Worm (Caenorhabditis elegans) whole organism, L4/young adult: ENCODE data around the gene F56A8.3.
"Not testable (repeated sequence)": the region's sequence is repeated elsewhere in the genome, so short reads cannot be mapped to it uniquely, and the experiment has no call there.

Experiments
- W03F9.2 ChIP-seq: fragments of 150-350 bp; optimal IDR thresholded peaks from 2 replicates; lab custom pipeline; 2014; ENCODE audit warnings: missing biosample characterization, missing genetic modification characterization
- dao-5 ChIP-seq: sonication (generic microtip); optimal IDR thresholded peaks from 2 replicates; lab custom pipeline; 2016; ENCODE audit warnings: missing genotype, missing genetic modification characterization, moderate library complexity, missing compliant biosample characterization
- him-1 ChIP-seq: sonication (generic microtip); optimal IDR thresholded peaks from 2 replicates; lab custom pipeline; 2016; ENCODE audit warnings: missing genotype, missing genetic modification reagents, missing genetic modification characterization, missing compliant biosample characterization

Gene F56A8.3

DNA sequence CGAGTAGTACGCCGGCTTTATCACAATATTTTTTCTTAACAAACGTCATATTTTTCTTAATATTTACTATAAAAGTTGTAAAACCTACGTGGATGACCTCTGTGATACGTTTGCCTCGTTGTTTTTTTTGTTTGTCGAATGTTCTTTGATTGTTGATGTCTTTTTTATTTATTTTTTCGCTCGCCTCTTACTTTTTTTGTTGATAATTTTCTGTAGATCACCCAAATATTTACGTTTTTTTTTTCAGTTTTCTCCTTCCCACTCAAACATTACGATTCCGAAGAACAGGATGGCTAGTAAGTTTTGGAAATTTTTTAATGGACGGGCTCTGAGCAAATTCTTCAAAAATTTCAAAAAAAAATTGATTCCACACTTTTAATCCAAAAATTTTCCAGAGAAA, 3.7 kb downstream of the F56A8.3 start:
- no peak for TF ChIP-seq dao-5 (tag; lab: Kevin White, UChicago)
- no peak for TF ChIP-seq W03F9.2 (tag; lab: Kevin White, UChicago)
- no peak for TF ChIP-seq him-1 (tag; lab: Kevin White, UChicago)

DNA sequence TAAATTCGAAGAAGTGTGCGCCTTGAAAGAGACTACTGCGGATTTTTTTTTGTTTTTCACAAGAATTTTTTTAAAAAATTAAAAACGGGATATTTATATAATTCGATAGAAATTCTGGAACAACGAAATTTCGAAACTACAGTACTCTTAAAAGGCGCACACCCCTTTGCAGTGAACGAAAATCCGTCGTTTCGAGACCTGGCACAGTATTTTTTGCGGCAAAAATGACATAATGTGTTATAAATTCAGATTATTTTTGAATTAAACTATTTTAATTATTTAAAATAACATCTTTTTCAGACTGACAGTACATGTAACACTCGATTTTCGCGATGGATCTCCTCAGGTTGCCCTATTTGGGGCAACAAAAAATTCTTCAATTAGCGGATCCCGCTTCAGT, 6.3 kb downstream of the F56A8.3 start, which contains the start of gene F56A8.4:
TSS of gene F56A8.4 (plus strand) at position 301 of the 400 bp plus-strand sequence.
- TF ChIP-seq him-1 (tag; lab: Kevin White, UChicago), result no peak
- no peak for TF ChIP-seq dao-5 (tag; lab: Kevin White, UChicago)
- no peak for TF ChIP-seq W03F9.2 (tag; lab: Kevin White, UChicago)

DNA sequence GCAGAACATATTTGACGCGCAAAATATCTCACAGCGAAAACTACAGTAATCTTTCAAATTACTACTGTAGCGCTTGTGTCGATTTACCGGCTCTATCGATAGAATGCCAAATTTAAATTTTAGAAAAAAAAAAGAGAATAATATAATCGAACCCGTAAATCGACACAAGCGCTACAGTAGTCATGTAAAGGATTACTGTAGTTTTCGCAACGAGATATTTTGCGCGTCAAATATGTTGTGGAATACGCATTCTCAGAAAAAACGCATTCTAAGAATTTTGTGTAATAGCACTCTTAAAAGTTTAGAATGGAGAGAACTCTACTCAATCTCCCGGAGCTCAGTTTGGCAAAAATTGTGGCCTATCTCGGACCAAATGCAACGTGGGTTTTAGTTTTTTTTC, 8.9 kb downstream of the F56A8.3 start, which contains the start of gene F56A8.5:
TSS of gene F56A8.5 (plus strand) at position 301 of the 400 bp plus-strand sequence.
- no peak for TF ChIP-seq W03F9.2 (tag; lab: Kevin White, UChicago)
- TF ChIP-seq him-1 (tag; lab: Kevin White, UChicago), result no peak
- TF ChIP-seq dao-5 (tag; lab: Kevin White, UChicago), result no peak

DNA sequence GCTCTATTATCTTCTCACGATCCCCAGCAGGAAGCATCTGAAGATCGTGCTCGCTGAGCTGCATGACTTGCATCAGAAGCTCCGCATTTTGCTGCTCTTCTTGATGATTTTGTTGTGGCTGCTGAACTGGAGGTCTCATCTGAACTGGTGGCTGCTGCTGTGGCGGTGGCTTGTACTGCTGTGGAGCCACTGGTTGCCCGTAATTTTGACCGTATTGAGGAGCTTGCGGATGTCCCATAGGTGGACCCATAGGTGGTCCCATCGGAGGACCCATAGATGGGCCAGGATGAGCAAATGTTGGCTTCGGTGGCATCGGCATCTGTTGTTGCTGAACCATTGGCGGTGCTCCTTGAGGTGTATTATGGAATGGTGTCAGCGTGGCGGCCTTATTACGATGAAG, 10.4 kb downstream of the F56A8.3 start:
- TF ChIP-seq W03F9.2 (tag; lab: Kevin White, UChicago) (no peak), him-1 (tag; lab: Kevin White, UChicago) (no peak), dao-5 (tag; lab: Kevin White, UChicago) (no peak)

DNA sequence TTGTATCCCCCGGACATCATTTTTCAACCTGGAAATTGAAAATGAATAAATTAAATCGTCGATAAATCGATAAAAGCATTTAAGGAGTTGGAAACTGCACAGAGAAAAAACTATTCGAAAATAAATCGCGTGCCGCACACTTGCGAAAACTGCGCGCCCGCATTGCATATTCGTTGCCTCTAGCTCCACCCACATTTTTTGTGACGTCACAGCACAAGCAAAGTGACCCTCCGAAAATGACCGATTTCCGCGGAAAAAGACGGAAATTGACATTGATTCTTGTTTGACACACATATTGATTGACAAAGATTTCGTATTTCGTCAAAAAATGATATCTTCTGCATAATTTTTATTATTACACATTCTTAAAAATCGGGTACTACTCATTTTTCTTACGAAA, 12.2 kb downstream of the F56A8.3 start, which contains the start of gene cpf-2:
TSS of gene cpf-2 (minus strand) at position 28 of the 400 bp plus-strand sequence.
- peak; percentile 76 for TF ChIP-seq W03F9.2 (tag; lab: Kevin White, UChicago)
- peak; percentile 82 for TF ChIP-seq him-1 (tag; lab: Kevin White, UChicago)
- TF ChIP-seq dao-5 (tag; lab: Kevin White, UChicago), result peak; percentile 18

DNA sequence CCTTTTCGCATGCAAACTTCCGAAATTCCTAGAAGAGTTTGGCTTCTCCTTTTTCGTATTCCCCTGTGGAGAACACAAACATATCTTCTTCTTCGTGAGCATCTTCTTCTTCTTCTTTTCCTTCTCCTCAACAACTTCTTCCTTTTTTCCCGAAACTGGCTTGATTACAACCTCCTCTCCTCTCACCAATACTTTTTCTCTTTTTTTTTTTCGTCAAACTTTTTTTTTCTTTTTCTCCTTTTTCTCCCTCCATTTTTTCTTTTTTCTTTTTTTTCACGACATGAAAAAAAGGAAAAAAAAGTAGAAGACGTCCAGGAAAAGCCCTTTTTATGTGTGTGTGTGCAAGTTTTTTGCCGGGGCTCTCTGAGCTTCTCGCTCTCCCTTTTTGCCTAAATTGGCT, 14.2 kb downstream of the F56A8.3 start:
- peak; percentile 30 for TF ChIP-seq him-1 (tag; lab: Kevin White, UChicago)
- TF ChIP-seq dao-5 (tag; lab: Kevin White, UChicago), result no peak

DNA sequence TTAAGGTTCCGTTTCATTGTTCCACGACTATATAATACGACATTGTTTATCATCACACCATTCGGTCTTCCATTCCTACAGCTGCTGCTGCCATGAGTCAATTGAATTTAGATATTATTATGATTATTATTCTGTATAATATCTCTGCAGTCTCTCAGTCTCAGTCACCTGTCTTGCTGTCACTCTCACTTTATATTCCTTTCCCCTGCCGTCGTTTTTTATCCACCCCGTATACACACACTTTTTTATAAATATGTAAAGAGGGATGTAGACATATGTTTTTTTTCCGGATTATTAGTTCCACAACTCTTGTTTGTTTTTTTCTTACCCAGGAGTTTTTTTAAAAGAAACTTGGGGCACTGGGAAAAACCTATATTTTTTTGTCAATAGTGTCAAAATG, 15.5 kb downstream of the F56A8.3 start:
- no peak for TF ChIP-seq dao-5 (tag; lab: Kevin White, UChicago)
- no peak for TF ChIP-seq W03F9.2 (tag; lab: Kevin White, UChicago)
- no peak for TF ChIP-seq him-1 (tag; lab: Kevin White, UChicago)

DNA sequence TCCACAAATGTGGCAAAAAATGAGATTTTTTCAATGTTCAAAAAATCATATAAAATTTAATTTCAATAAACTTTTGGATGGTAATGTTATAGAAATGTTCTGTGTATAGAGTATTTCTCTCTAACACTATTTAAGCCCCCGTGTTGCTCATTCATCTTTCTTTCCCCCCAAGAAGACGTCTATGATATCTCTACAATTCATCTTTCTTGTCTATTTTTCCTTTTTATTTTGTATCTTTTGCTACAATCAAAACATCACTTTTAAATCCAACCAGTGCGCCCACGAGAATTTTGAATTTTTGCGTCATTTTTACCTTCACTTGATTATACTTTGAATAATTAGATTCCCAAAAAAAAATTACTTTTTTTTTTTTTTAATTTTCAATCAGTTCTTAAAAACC, 16.1 kb downstream of the F56A8.3 start:
- TF ChIP-seq dao-5 (tag; lab: Kevin White, UChicago), result no peak

DNA sequence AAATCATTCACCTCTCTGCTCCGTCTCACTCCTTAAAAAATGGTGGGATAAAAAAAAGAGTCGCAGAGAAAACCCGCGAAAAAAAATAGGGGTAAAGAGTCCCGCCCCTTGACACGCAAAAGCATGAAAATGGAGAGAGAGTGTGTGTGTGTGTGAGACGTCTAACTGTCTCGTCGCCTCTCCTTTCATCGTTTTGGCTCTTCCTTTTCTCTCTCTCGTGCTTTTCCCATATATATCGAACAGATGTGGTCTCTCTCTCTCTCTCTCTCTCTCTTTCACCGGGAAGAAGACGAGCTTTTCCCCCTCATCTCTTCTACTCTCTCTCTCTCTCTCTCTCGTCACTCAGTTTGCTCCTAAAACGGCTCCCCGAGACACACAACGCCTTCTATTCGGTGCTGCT, 19.1 kb downstream of the F56A8.3 start:
- TF ChIP-seq W03F9.2 (tag; lab: Kevin White, UChicago) (no peak), him-1 (tag; lab: Kevin White, UChicago) (peak; percentile 49)

DNA sequence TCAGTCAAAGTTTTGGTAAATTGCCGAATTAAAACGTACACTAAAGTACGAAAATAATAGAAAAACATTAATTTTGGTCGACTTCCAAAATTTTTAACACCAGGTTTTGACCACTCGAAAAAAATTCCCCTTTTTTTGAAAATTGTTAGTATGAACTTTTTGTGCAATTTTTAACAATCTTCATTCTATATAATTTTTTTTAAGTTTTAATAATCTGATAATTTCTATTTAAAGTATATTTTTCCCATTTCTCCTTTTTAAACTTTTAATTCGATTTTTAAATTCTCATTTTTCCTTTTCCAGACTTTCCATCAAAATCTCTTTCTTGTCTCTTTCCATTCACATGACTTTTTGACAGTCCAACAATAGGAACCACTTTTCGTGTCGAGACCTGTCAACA, 20.3 kb downstream of the F56A8.3 start, which contains the start of gene unc-64:
TSS of gene unc-64 (plus strand) at position 301 of the 400 bp plus-strand sequence.
- TF ChIP-seq W03F9.2 (tag; lab: Kevin White, UChicago) (no peak), him-1 (tag; lab: Kevin White, UChicago) (no peak), dao-5 (tag; lab: Kevin White, UChicago) (no peak)

DNA sequence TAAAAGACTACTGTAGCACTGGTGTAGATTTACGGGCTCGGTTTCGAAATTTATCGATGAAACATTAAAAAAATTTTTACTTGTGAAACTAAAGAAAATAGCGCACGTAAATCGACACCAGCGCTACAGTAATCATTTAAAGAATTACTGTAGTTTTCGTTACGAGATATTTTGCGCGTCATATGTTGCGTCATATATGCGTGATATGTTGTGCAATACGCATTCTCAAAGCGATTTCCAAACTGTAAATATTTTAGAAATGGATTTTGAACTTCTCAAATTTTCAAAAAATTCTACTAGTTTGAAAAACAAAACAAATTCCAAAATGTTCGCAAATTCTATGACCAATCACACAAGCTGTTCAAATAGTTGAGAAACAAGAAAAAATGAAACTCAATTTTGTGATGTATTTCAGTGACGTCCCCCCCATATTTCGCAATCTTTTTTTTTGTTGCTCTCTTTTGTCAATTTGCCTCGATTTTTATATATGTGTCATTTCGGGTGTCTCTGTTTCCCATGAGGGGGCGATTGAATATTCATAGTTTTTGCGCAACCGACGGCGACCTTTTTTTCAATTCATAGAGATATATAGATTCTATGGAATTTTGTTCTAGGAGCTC, 21.3 kb downstream of the F56A8.3 start:
- TF ChIP-seq W03F9.2 (tag; lab: Kevin White, UChicago) (no peak), dao-5 (tag; lab: Kevin White, UChicago) (no peak)

DNA sequence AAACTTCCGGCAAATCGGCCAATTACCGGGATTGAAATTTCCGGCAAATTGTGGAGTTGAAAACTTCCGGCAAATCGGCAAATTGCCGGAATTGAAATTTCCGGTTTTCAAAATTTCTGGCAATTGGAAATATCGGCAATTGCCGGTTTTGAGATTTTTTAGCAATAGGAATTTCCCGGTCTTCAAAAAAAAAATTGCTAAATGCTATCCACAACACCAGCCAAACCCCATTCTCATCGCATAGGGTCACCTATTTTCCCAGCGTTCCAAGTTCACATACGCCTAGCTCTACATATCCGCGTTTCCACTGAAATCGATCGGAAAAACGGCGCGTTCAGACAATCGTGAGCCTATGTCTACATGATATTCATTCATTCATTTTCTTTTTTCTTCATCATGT, 28.7 kb downstream of the F56A8.3 start, which contains the start of gene F56A8.8:
TSS of gene F56A8.8 (plus strand) at position 301 of the 400 bp plus-strand sequence.
- no peak for TF ChIP-seq W03F9.2 (tag; lab: Kevin White, UChicago)
- TF ChIP-seq dao-5 (tag; lab: Kevin White, UChicago), result no peak
- no peak for TF ChIP-seq him-1 (tag; lab: Kevin White, UChicago)

DNA sequence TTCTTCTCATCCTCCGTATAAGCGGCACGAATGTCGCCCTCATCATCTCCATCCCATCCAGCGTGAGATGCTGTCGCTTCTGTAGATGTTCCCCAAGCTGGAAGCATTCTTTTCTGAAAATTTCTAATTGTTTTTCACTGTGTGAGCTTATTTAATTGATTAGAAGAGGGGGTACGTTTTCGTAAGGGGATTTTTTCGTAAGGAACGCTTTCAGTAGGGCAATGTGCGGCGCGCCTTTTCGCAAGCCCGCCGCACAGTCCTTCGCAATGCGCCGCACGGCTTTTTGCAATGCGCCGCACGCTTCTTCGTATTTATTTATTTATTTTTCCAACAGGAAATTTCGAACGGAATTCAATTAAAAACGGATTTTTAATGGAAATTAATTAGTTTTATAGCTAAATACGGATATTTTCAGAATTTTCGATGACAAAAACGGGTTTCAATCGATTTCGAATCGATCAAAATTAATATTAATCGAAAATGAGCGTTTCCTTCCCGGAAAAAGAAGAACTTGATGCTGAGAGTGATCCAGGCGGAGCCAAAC, 36.4 kb downstream of the F56A8.3 start, which contains the start of gene set-25:
TSS of gene set-25 (minus strand) at position 120 of the 544 bp plus-strand sequence.
- not testable (repeated sequence) for TF ChIP-seq him-1, dao-5, W03F9.2 (tag; lab: Kevin White, UChicago)
